Worm (Caenorhabditis elegans) whole organism, midembryonic: ENCODE measurements around the gene C15H9.2.

Experiments
- T22C8.4 ChIP-seq: fragments of 200-800 bp; sonication (Bioruptor generic); IDR thresholded peaks from 2 replicates; pipeline ENCODE4 v1.3.6; 2022; ENCODE audit warnings: missing genetic modification characterization, missing compliant biosample characterization
- cog-1 ChIP-seq: sonication (generic microtip); optimal IDR thresholded peaks from 2 replicates; lab custom pipeline; 2016; ENCODE audit warnings: missing genetic modification characterization, missing compliant biosample characterization
- flt-1 ChIP-seq: fragments of 200-800 bp; sonication (Bioruptor generic); IDR thresholded peaks from 2 replicates; pipeline ENCODE4 v1.3.6; 2022; ENCODE audit warnings: missing genetic modification characterization, missing compliant biosample characterization
- klf-2 ChIP-seq: fragments of 200-800 bp; sonication (Bioruptor generic); conservative IDR thresholded peaks from 2 replicates; pipeline ENCODE4 v1.3.6; 2022; ENCODE audit warnings: missing genetic modification reagents, missing genetic modification characterization, missing compliant biosample characterization
- med-1 ChIP-seq: sonication (generic microtip); optimal IDR thresholded peaks from 2 replicates; lab custom pipeline; 2017; ENCODE audit warnings: missing genetic modification characterization, mild to moderate bottlenecking, missing compliant biosample characterization, antibody characterized with exemption, missing genetic modification reagents; ENCODE audit not compliant: insufficient read depth
- ref-1 ChIP-seq: fragments of 200-800 bp; sonication (Bioruptor generic); conservative IDR thresholded peaks from 2 replicates; pipeline ENCODE4 v1.3.6; 2022; ENCODE audit warnings: missing genetic modification reagents, missing genetic modification characterization, missing compliant biosample characterization
- tab-1 ChIP-seq: fragments of 200-800 bp; sonication (Bioruptor generic); IDR thresholded peaks from 2 replicates; pipeline ENCODE4 v1.3.6; 2022; ENCODE audit warnings: missing genetic modification characterization, missing compliant biosample characterization
- ztf-23 ChIP-seq: fragments of 200-800 bp; sonication (Bioruptor generic); IDR thresholded peaks from 2 replicates; pipeline ENCODE4 v1.3.6; 2022; ENCODE audit warnings: missing genetic modification reagents, missing genetic modification characterization, missing compliant biosample characterization
- ztf-29 ChIP-seq: fragments of 200-800 bp; sonication (Bioruptor generic); IDR thresholded peaks from 2 replicates; pipeline ENCODE4 v1.3.6; 2022; ENCODE audit warnings: missing genetic modification reagents, missing genetic modification characterization, missing compliant biosample characterization

Gene C15H9.2

ce11 chrX:6157411-6157916, 39.1 kb downstream of the C15H9.2 start:
- no peak for TF ChIP-seq T22C8.4 (GFP tag; lab: Robert Waterston, UW)
- no peak for TF ChIP-seq med-1 (GFP tag; lab: Kevin White, UChicago)
- no peak for TF ChIP-seq ref-1 (GFP tag; lab: Robert Waterston, UW)
- no peak for TF ChIP-seq ztf-23
- no peak for TF ChIP-seq ztf-29 (GFP tag; lab: Robert Waterston, UW)
- TF ChIP-seq klf-2 (GFP tag; lab: Robert Waterston, UW), result no peak

DNA sequence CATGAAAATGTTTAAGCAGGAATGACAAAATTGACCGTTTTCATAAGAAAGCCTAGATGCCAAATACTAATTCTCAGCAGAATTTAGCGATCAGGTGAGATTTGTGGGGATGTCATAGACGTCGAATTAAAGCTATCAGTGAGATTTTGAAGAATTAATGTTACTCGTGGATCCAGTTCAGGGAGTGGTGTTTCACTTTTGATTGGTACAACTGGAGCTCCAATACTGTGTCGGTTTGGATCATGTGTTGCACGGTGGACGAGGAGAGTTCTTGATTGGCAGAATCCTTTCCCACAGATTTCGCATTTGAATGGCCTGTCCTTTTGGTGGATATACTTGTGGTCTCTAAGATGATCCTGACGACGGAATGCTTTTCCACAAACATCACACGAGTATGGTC, 41.2 kb downstream of the C15H9.2 start:
- TF ChIP-seq T22C8.4 (GFP tag; lab: Robert Waterston, UW), result no peak
- TF ChIP-seq ref-1 (GFP tag; lab: Robert Waterston, UW), result no peak
- TF ChIP-seq tab-1 (GFP tag; lab: Robert Waterston, UW), result no peak
- TF ChIP-seq ztf-23, result no peak
- TF ChIP-seq klf-2 (GFP tag; lab: Robert Waterston, UW), result no peak
- no peak for TF ChIP-seq cog-1 (tag; lab: Kevin White, UChicago)
- TF ChIP-seq ztf-29 (GFP tag; lab: Robert Waterston, UW), result no peak

ce11 chrX:6160427-6160826, 42.1 kb downstream of the C15H9.2 start, which contains the start of gene odd-2:
Gene odd-2 (minus strand): TSS chrX:6160527.
- no peak for TF ChIP-seq ztf-23
- no peak for TF ChIP-seq T22C8.4 (GFP tag; lab: Robert Waterston, UW)
- no peak for TF ChIP-seq ref-1 (GFP tag; lab: Robert Waterston, UW)
- TF ChIP-seq tab-1 (GFP tag; lab: Robert Waterston, UW), result no peak
- TF ChIP-seq klf-2 (GFP tag; lab: Robert Waterston, UW), result no peak
- TF ChIP-seq med-1 (GFP tag; lab: Kevin White, UChicago), result no peak
- no peak for TF ChIP-seq cog-1 (tag; lab: Kevin White, UChicago)
- TF ChIP-seq ztf-29 (GFP tag; lab: Robert Waterston, UW), result no peak
- TF ChIP-seq flt-1 (GFP tag; lab: Robert Waterston, UW), result no peak

ce11 chrX:6162037-6162436, 43.7 kb downstream of the C15H9.2 start:
- TF ChIP-seq ztf-23 (no peak), ref-1 (GFP tag; lab: Robert Waterston, UW) (no peak), T22C8.4 (GFP tag; lab: Robert Waterston, UW) (no peak), cog-1 (tag; lab: Kevin White, UChicago) (no peak), ztf-29 (GFP tag; lab: Robert Waterston, UW) (no peak), med-1 (GFP tag; lab: Kevin White, UChicago) (no peak), klf-2 (GFP tag; lab: Robert Waterston, UW) (no peak), tab-1 (GFP tag; lab: Robert Waterston, UW) (no peak), flt-1 (GFP tag; lab: Robert Waterston, UW) (no peak)

ce11 chrX:6167376-6167775, 49.0 kb downstream of the C15H9.2 start:
- no peak for TF ChIP-seq tab-1 (GFP tag; lab: Robert Waterston, UW)
- no peak for TF ChIP-seq ref-1 (GFP tag; lab: Robert Waterston, UW)

ce11 chrX:6169252-6169651, 50.9 kb downstream of the C15H9.2 start, which contains the start of gene T25B2.2:
Gene T25B2.2 (plus strand): TSS chrX:6169643.
- TF ChIP-seq tab-1 (GFP tag; lab: Robert Waterston, UW), result no peak
- no peak for TF ChIP-seq ref-1 (GFP tag; lab: Robert Waterston, UW)
- no peak for TF ChIP-seq ztf-29 (GFP tag; lab: Robert Waterston, UW)
- no peak for TF ChIP-seq T22C8.4 (GFP tag; lab: Robert Waterston, UW)
- TF ChIP-seq flt-1 (GFP tag; lab: Robert Waterston, UW), result no peak
